Worm (Caenorhabditis elegans) whole organism, L4 larva: ENCODE data around the gene klp-6.

Source experiments
- F10B5.3 ChIP-seq: sonication (generic microtip); optimal IDR thresholded peaks from 2 replicates; lab custom pipeline; 2016; ENCODE audit warnings: mild to moderate bottlenecking, missing genetic modification characterization, missing compliant biosample characterization
- F37D6.2 ChIP-seq: sonication (generic microtip); optimal IDR thresholded peaks from 2 replicates; lab custom pipeline; 2016; ENCODE audit warnings: mild to moderate bottlenecking, missing genetic modification characterization, missing compliant biosample characterization
- F44E2.7 ChIP-seq: fragments of 200-800 bp; sonication (Bioruptor generic); IDR thresholded peaks from 2 replicates; pipeline ENCODE4 v2.1.2; 2022; ENCODE audit warnings: missing genetic modification characterization, missing compliant biosample characterization
- T20F7.1 ChIP-seq: fragments of 200-800 bp; sonication (Bioruptor generic); optimal IDR thresholded peaks from 2 replicates; lab custom pipeline; 2018; ENCODE audit warnings: mild to moderate bottlenecking, missing genetic modification characterization, missing compliant biosample characterization
- T26A8.4 ChIP-seq: fragments of 200-800 bp; sonication (Bioruptor generic); IDR thresholded peaks from 2 replicates; pipeline ENCODE4 v1.3.6; 2022; ENCODE audit warnings: missing genetic modification characterization, missing compliant biosample characterization
- Y48G9A.11 ChIP-seq: fragments of 200-800 bp; sonication (Bioruptor generic); IDR thresholded peaks from 2 replicates; pipeline ENCODE4 v1.3.6; 2022; ENCODE audit warnings: missing genetic modification reagents, missing genetic modification characterization, missing compliant biosample characterization
- Y5F2A.4 ChIP-seq: fragments of 200-800 bp; sonication (Bioruptor generic); optimal IDR thresholded peaks from 2 replicates; lab custom pipeline; 2018; ENCODE audit warnings: mild to moderate bottlenecking, missing genetic modification characterization, missing compliant biosample characterization
- Y75B8A.6 ChIP-seq: fragments of 200-800 bp; sonication (Bioruptor generic); IDR thresholded peaks from 2 replicates; pipeline ENCODE4 v1.3.6; 2022; ENCODE audit warnings: missing genetic modification reagents, missing genetic modification characterization, missing compliant biosample characterization
- ZK546.5 ChIP-seq, 2 experiments: sonication (generic microtip); optimal IDR thresholded peaks; 2 replicates each; lab custom pipeline; 2017; ENCODE audit warnings: missing biosample characterization in 2 of 2, missing genetic modification characterization in 2 of 2
- arid-1 ChIP-seq: fragments of 200-800 bp; sonication (Bioruptor generic); conservative IDR thresholded peaks from 2 replicates; pipeline ENCODE4 v1.3.6; 2022; ENCODE audit warnings: missing genetic modification reagents, missing genetic modification characterization, missing compliant biosample characterization
- attf-4 ChIP-seq: sonication (generic microtip); optimal IDR thresholded peaks from 3 replicates; lab custom pipeline; 2017; ENCODE audit warnings: missing biosample characterization, missing genetic modification characterization
- ceh-28 ChIP-seq: fragments of 150-350 bp; optimal IDR thresholded peaks from 2 replicates; lab custom pipeline; 2014; ENCODE audit warnings: missing biosample characterization, missing genetic modification reagents, missing genetic modification characterization
- ceh-32 ChIP-seq: sonication (generic microtip); optimal IDR thresholded peaks from 2 replicates; lab custom pipeline; 2016; ENCODE audit warnings: mild to moderate bottlenecking, missing genetic modification characterization, missing compliant biosample characterization; ENCODE audit not compliant: poor library complexity
- ceh-44 ChIP-seq: fragments of 200-800 bp; sonication (Bioruptor generic); IDR thresholded peaks from 2 replicates; pipeline ENCODE4 v1.3.6; 2022; ENCODE audit warnings: missing genetic modification reagents, missing genetic modification characterization, missing compliant biosample characterization
- ceh-82 ChIP-seq: sonication (generic microtip); optimal IDR thresholded peaks from 2 replicates; lab custom pipeline; 2017; ENCODE audit warnings: missing biosample characterization, missing genetic modification characterization
- dmd-6 ChIP-seq: fragments of 200-800 bp; sonication (Bioruptor generic); IDR thresholded peaks from 2 replicates; pipeline ENCODE4 v1.3.6; 2022; ENCODE audit warnings: missing genetic modification reagents, missing genetic modification characterization, missing compliant biosample characterization
- dmd-8 ChIP-seq: fragments of 200-800 bp; sonication (Bioruptor generic); IDR thresholded peaks from 2 replicates; pipeline ENCODE4 v1.3.6; 2022; ENCODE audit warnings: missing genetic modification characterization, missing compliant biosample characterization
- dpl-1 ChIP-seq: fragments of 150-350 bp; optimal IDR thresholded peaks from 2 replicates; lab custom pipeline; 2014; ENCODE audit warnings: missing biosample characterization, missing genetic modification reagents, missing genetic modification characterization
- dve-1 ChIP-seq: sonication (generic microtip); optimal IDR thresholded peaks from 2 replicates; lab custom pipeline; 2017; ENCODE audit warnings: antibody characterized with exemption, mild to moderate bottlenecking, missing genetic modification characterization, missing compliant biosample characterization; ENCODE audit not compliant: insufficient read depth
- egl-27 ChIP-seq: sonication (generic microtip); optimal IDR thresholded peaks from 3 replicates; lab custom pipeline; 2017; ENCODE audit warnings: missing biosample characterization, missing genetic modification reagents, missing genetic modification characterization
- fkh-10 ChIP-seq: fragments of 150-350 bp; optimal IDR thresholded peaks from 2 replicates; lab custom pipeline; 2014; ENCODE audit warnings: missing biosample characterization, missing genetic modification reagents, missing genetic modification characterization
- hlh-30 ChIP-seq: sonication (generic microtip); optimal IDR thresholded peaks from 2 replicates; lab custom pipeline; 2017; ENCODE audit warnings: antibody characterized with exemption, mild to moderate bottlenecking, missing genetic modification characterization, missing compliant biosample characterization; ENCODE audit not compliant: insufficient read depth
- jun-1 ChIP-seq: fragments of 150-350 bp; optimal IDR thresholded peaks from 2 replicates; lab custom pipeline; 2014; ENCODE audit warnings: missing biosample characterization, missing genetic modification reagents, missing genetic modification characterization
- lim-7 ChIP-seq: fragments of 200-800 bp; sonication (Bioruptor generic); IDR thresholded peaks from 2 replicates; pipeline ENCODE4 v1.3.6; 2022; ENCODE audit warnings: missing genetic modification characterization, missing compliant biosample characterization
- lin-29 ChIP-seq: fragments of 200-800 bp; sonication (Bioruptor generic); IDR thresholded peaks from 2 replicates; pipeline ENCODE4 v1.3.6; 2022; ENCODE audit warnings: missing genetic modification reagents, missing genetic modification characterization, missing compliant biosample characterization
- lin-38 ChIP-seq: fragments of 200-800 bp; sonication (Bioruptor generic); IDR thresholded peaks from 2 replicates; pipeline ENCODE4 v1.3.6; 2022; ENCODE audit warnings: missing genetic modification reagents, missing genetic modification characterization, missing compliant biosample characterization
- lir-3 ChIP-seq: sonication (generic microtip); optimal IDR thresholded peaks from 2 replicates; lab custom pipeline; 2016; ENCODE audit warnings: mild to moderate bottlenecking, missing genetic modification characterization, missing compliant biosample characterization
- lsy-2 ChIP-seq, 2 experiments: fragments of 150-350 bp in 1 of 2; sonication (generic microtip) in 1 of 2; optimal IDR thresholded peaks; 2 replicates each; lab custom pipeline; 2014 to 2017; ENCODE audit warnings: missing biosample characterization in 2 of 2, missing genetic modification characterization in 2 of 2
- mdl-1 ChIP-seq, 2 experiments: fragments of 150-350 bp in 1 of 2; sonication (generic microtip) in 1 of 2; optimal IDR thresholded peaks; 2 replicates each; lab custom pipeline; 2014 to 2017; ENCODE audit warnings: missing biosample characterization in 2 of 2, missing genetic modification characterization in 2 of 2
- mdt-29 ChIP-seq: fragments of 200-800 bp; sonication (Bioruptor generic); IDR thresholded peaks from 2 replicates; pipeline ENCODE4 v1.3.6; 2022; ENCODE audit warnings: missing genetic modification reagents, missing genetic modification characterization, missing compliant biosample characterization
- mxl-2 ChIP-seq: fragments of 200-800 bp; sonication (Bioruptor generic); conservative IDR thresholded peaks from 2 replicates; pipeline ENCODE4 v1.3.6; 2022; ENCODE audit warnings: missing genetic modification reagents, missing genetic modification characterization, missing compliant biosample characterization
- nhr-10 ChIP-seq: fragments of 150-350 bp; optimal IDR thresholded peaks from 2 replicates; lab custom pipeline; 2014; ENCODE audit warnings: missing biosample characterization, missing genetic modification characterization
- nhr-102 ChIP-seq: sonication (generic microtip); optimal IDR thresholded peaks from 2 replicates; lab custom pipeline; 2016; ENCODE audit warnings: mild to moderate bottlenecking, missing genetic modification characterization, moderate library complexity, missing compliant biosample characterization
- nhr-111 ChIP-seq: fragments of 200-800 bp; sonication (Bioruptor generic); optimal IDR thresholded peaks from 2 replicates; lab custom pipeline; 2018; ENCODE audit warnings: mild to moderate bottlenecking, missing genetic modification characterization, missing compliant biosample characterization
- nhr-42 ChIP-seq: fragments of 200-800 bp; sonication (Bioruptor generic); IDR thresholded peaks from 2 replicates; pipeline ENCODE4 v1.3.6; 2022; ENCODE audit warnings: missing genetic modification characterization, missing compliant biosample characterization
- nhr-48 ChIP-seq: sonication (generic microtip); optimal IDR thresholded peaks from 2 replicates; lab custom pipeline; 2016; ENCODE audit warnings: mild to moderate bottlenecking, missing genetic modification characterization, missing compliant biosample characterization
- nhr-77 ChIP-seq: fragments of 150-350 bp; optimal IDR thresholded peaks from 2 replicates; lab custom pipeline; 2014; ENCODE audit warnings: missing biosample characterization, missing genetic modification characterization
- pqm-1 ChIP-seq: sonication (generic microtip); optimal IDR thresholded peaks from 2 replicates; lab custom pipeline; 2017; ENCODE audit warnings: missing biosample characterization, missing genetic modification characterization
- saeg-2 ChIP-seq: fragments of 200-800 bp; sonication (Bioruptor generic); IDR thresholded peaks from 2 replicates; pipeline ENCODE4 v1.3.6; 2022; ENCODE audit warnings: missing genetic modification reagents, missing genetic modification characterization, missing compliant biosample characterization
- sdz-12 ChIP-seq: fragments of 200-800 bp; sonication (Bioruptor generic); optimal IDR thresholded peaks from 2 replicates; lab custom pipeline; 2018; ENCODE audit warnings: mild to moderate bottlenecking, missing genetic modification characterization, missing compliant biosample characterization
- set-16 ChIP-seq: fragments of 200-800 bp; sonication (Bioruptor generic); IDR thresholded peaks from 2 replicates; pipeline ENCODE4 v1.3.6; 2022; ENCODE audit warnings: missing genetic modification reagents, missing genetic modification characterization, missing compliant biosample characterization
- skn-1 ChIP-seq: fragments of 150-350 bp; optimal IDR thresholded peaks from 2 replicates; lab custom pipeline; 2014; ENCODE audit warnings: missing biosample characterization, missing genetic modification characterization
- unc-62 ChIP-seq, 3 experiments: fragments of 150-350 bp in 1 of 3; sonication (generic microtip); optimal IDR thresholded peaks in 2 of 3; peaks in 1 of 3; 1 replicate in 1 of 3; 2 replicates in 2 of 3; lab custom pipeline; 2014 to 2017; ENCODE audit warnings: missing biosample characterization in 3 of 3, missing genetic modification characterization in 3 of 3, missing genetic modification reagents in 3 of 3, missing genotype in 1 of 3
- vab-7 ChIP-seq: fragments of 200-800 bp; sonication (Bioruptor generic); IDR thresholded peaks from 2 replicates; pipeline ENCODE4 v1.3.6; 2022; ENCODE audit warnings: missing genetic modification reagents, missing genetic modification characterization, missing compliant biosample characterization
- zfp-3 ChIP-seq: fragments of 200-800 bp; sonication (Bioruptor generic); conservative IDR thresholded peaks from 2 replicates; pipeline ENCODE4 v1.3.6; 2022; ENCODE audit warnings: missing genetic modification reagents, missing genetic modification characterization, missing compliant biosample characterization
- zip-11 ChIP-seq: fragments of 200-800 bp; sonication (Bioruptor generic); IDR thresholded peaks from 2 replicates; pipeline ENCODE4 v1.3.6; 2022; ENCODE audit warnings: missing genetic modification characterization, missing compliant biosample characterization
- zip-2 ChIP-seq: fragments of 150-350 bp; optimal IDR thresholded peaks from 2 replicates; lab custom pipeline; 2014; ENCODE audit warnings: missing biosample characterization, missing genetic modification characterization

klp-6 gene

DNA sequence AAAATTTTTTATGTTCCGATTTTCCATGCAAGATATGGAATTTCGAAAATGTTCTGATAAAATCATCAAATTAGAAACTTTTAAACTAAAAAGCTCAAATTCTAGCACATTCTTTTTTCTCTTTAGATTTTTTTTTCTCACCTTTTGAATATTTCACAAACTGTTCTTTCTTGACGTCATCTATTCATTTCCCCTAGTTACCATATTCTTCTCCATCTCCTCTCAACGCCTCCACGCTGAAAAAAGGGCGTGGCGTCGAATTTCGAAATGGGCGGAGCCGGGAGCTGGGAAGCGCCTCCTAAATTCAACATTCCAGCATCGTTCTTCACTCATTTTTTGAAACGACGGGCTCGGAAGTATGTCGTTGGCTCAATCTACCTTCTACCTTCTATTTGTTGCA is 11.4 kb downstream of the klp-6 start, which contains the start of gene nlp-43:
Gene nlp-43 (plus strand): TSS at position 301 of the 400 bp plus-strand sequence.
- TF ChIP-seq dve-1: no peak
- TF ChIP-seq saeg-2 (GFP tag; lab: Robert Waterston, UW): no peak
- TF ChIP-seq zip-2 (tag; lab: Kevin White, UChicago): no peak
- no peak for TF ChIP-seq nhr-10 (tag; lab: Kevin White, UChicago)
- TF ChIP-seq Y5F2A.4 (GFP tag; lab: Kevin White, UChicago): no peak

DNA sequence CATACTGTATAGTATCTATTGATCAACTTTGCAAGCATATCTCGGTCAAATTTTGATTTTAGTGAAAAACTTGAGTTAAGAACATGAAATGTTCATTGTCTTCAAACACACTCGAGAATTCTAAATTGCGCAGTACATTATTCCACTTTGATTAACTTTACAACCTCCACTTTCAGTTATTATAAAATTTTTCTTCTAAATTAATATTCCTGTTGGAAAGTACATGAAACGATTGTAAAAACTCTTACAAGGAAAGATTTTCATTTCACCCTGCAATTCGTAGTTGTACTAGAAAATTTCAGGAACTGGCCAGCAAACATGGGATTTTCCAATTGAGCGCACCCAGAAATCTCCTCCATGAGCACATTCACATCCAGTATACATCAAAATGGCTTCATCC is 14.0 kb downstream of the klp-6 start, which contains the start of gene C45G9.14:
Gene C45G9.14 (plus strand): TSS at position 301 of the 400 bp plus-strand sequence.
- TF ChIP-seq mdt-29 (no peak), set-16 (GFP tag; lab: Robert Waterston, UW) (no peak), Y5F2A.4 (GFP tag; lab: Kevin White, UChicago) (no peak), lir-3 (tag; lab: Kevin White, UChicago) (no peak), zip-11 (GFP tag; lab: Robert Waterston, UW) (no peak), nhr-102 (tag; lab: Kevin White, UChicago) (no peak), ceh-32 (no peak), ceh-44 (GFP tag; lab: Robert Waterston, UW) (no peak), F37D6.2 (no peak), Y75B8A.6 (GFP tag; lab: Robert Waterston, UW) (no peak), zfp-3 (no peak), jun-1 (tag; lab: Kevin White, UChicago) (no peak), ceh-28 (tag; lab: Kevin White, UChicago) (no peak), nhr-77 (tag; lab: Kevin White, UChicago) (no peak), F10B5.3 (tag; lab: Kevin White, UChicago) (no peak), lin-38 (no peak), F44E2.7 (GFP tag; lab: Robert Waterston, UW) (no peak), ZK546.5 (tag; optimal IDR thresholded peaks at IDR 0.05; lab: Kevin White, UChicago) (no peak)

DNA sequence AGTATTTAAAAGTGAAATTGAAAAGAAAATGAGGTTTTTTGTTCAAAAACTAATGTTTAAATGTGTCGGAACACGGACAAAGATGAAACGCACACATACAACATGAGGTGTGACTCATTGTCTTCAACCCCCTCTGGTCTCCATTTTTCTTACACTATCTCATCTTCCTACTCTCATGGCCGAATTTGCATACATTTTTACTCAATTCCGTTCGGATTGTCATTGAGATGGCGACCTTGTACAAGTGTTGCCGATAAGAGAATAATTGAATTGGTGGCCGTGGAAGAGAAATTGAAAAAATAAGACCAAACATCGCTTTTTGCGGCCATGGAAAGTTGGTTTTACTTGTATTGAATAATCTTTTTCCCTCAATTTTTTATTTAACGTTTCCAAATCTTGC is 16.4 kb downstream of the klp-6 start, which contains the start of gene txbp-3:
Gene txbp-3 (minus strand): TSS at position 285 of the 400 bp plus-strand sequence.
- TF ChIP-seq nhr-77 (tag; lab: Kevin White, UChicago) (peak; percentile 42), ceh-82 (tag; lab: Kevin White, UChicago) (no peak), arid-1 (GFP tag; lab: Robert Waterston, UW) (no peak), pqm-1 (tag; lab: Kevin White, UChicago) (peak; percentile 85), T26A8.4 (GFP tag; lab: Robert Waterston, UW) (no peak), vab-7 (GFP tag; lab: Robert Waterston, UW) (no peak), lim-7 (GFP tag; lab: Robert Waterston, UW) (no peak), mdl-1 (tag; optimal IDR thresholded peaks at IDR 0.05; lab: Kevin White, UChicago) (peak in 1 of 2 experiments; percentile 5), sdz-12 (GFP tag; lab: Kevin White, UChicago) (no peak), Y5F2A.4 (GFP tag; lab: Kevin White, UChicago) (no peak), T20F7.1 (peak; percentile 25), unc-62 (GFP tag; optimal IDR thresholded peaks at IDR 0.05 in 1 of 2; lab: Kevin White, UChicago) (peak in 1 of 2 experiments; percentile 20), unc-62 (tag; optimal IDR thresholded peaks at IDR 0.05; lab: Kevin White, UChicago) (no peak), lin-38 (no peak), nhr-48 (no peak), dmd-8 (no peak), lin-29 (GFP tag; lab: Robert Waterston, UW) (no peak), egl-27 (tag; lab: Kevin White, UChicago) (no peak), Y48G9A.11 (GFP tag; lab: Robert Waterston, UW) (no peak), skn-1 (tag; lab: Kevin White, UChicago) (no peak), mxl-2 (GFP tag; lab: Robert Waterston, UW) (no peak), lsy-2 (tag; optimal IDR thresholded peaks at IDR 0.05; lab: Kevin White, UChicago) (peak in 1 of 2 experiments; percentile 59), dmd-6 (GFP tag; lab: Robert Waterston, UW) (peak; percentile 57; the same call in 1 of the 2 replicates), nhr-42 (GFP tag; lab: Robert Waterston, UW) (no peak), fkh-10 (GFP tag; lab: Kevin White, UChicago) (peak; percentile 37), nhr-111 (GFP tag; lab: Kevin White, UChicago) (no peak), lir-3 (tag; lab: Kevin White, UChicago) (no peak), attf-4 (tag; lab: Kevin White, UChicago) (no peak), dpl-1 (GFP tag; lab: Kevin White, UChicago) (peak; percentile 54), ceh-28 (tag; lab: Kevin White, UChicago) (no peak), hlh-30 (peak; percentile 58), mdt-29 (no peak)
